Worm (Caenorhabditis elegans): ENCODE measurements around the gene K08B4.7.

DNA sequence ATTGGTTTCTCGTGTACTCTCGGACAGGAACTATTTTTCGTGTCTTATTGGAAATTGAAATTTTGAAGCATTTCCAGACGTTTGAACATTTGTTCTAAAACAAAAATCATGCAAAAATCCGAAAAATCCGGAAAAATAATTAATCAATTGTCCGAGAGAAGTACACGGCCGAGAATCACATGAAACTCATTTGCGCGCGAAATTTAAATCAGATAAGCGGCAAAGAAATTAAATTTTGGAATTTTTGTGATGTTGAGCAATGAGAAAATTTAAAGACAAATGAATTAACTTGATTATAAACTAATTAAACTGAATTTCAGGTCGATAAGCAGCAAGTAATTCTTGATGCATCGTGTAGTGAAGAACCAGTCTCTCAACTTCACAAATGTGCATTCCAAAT, 16.5 kb upstream of the K08B4.7 start:
- TF ChIP-seq cog-1 (tag; optimal IDR thresholded peaks at IDR 0.05) (no peak), med-1 (GFP tag; optimal IDR thresholded peaks at IDR 0.05; ENCODE audit: insufficient read depth) (no peak), flt-1 (GFP tag; IDR thresholded peaks at IDR 0.05) (no peak)

Measured in whole organism, midembryonic.